Fruit fly (Drosophila melanogaster): ENCODE results near the gene Sas-6.

dm6 chr3R:30022452-30023028 lies 27.4 kb downstream of the Sas-6 start, which contains the start of the genes RpS28a and Axn:
- TF ChIP-seq Clk (GFP tag; optimal IDR thresholded peaks at IDR 0.05) (no peak), Hr96 (GFP tag; optimal IDR thresholded peaks at IDR 0.05) (no peak), Crg-1 (GFP tag; optimal IDR thresholded peaks at IDR 0.05) (no peak)

All from whole organism, adult.